Worm (Caenorhabditis elegans) whole organism, mixed stage, embryonic: Measurements from ENCODE around the gene Y111B2A.12.

Source experiments
- M03D4.4 ChIP-seq: sonication (generic microtip); optimal IDR thresholded peaks from 2 replicates; lab custom pipeline; 2017; ENCODE audit warnings: mild to moderate bottlenecking, missing genetic modification characterization, missing compliant biosample characterization
- bed-3 ChIP-seq: fragments of 200-800 bp; sonication (Bioruptor generic); optimal IDR thresholded peaks from 3 replicates; lab custom pipeline; 2018; ENCODE audit warnings: mild to moderate bottlenecking, missing genetic modification characterization, moderate library complexity, missing compliant biosample characterization
- blmp-1 ChIP-seq: fragments of 150-350 bp; optimal IDR thresholded peaks from 2 replicates; lab custom pipeline; 2014; ENCODE audit warnings: missing biosample characterization, missing genetic modification characterization
- ceh-39 ChIP-seq: fragments of 150-350 bp; optimal IDR thresholded peaks from 2 replicates; lab custom pipeline; 2014; ENCODE audit warnings: missing biosample characterization, missing genetic modification characterization
- ceh-43 ChIP-seq: fragments of 200-800 bp; sonication (Bioruptor generic); optimal IDR thresholded peaks from 2 replicates; lab custom pipeline; 2018; ENCODE audit warnings: mild to moderate bottlenecking, missing genetic modification characterization, moderate library complexity, missing compliant biosample characterization
- ceh-83 ChIP-seq: fragments of 200-800 bp; sonication (Bioruptor generic); optimal IDR thresholded peaks from 2 replicates; lab custom pipeline; 2018; ENCODE audit warnings: mild to moderate bottlenecking, missing genetic modification characterization, missing compliant biosample characterization
- ces-1 ChIP-seq: fragments of 150-350 bp; optimal IDR thresholded peaks from 2 replicates; lab custom pipeline; 2014; ENCODE audit warnings: missing biosample characterization, missing genetic modification reagents, missing genetic modification characterization
- cnd-1 ChIP-seq: fragments of 200-800 bp; sonication (Bioruptor generic); optimal IDR thresholded peaks from 2 replicates; lab custom pipeline; 2018; ENCODE audit warnings: mild to moderate bottlenecking, missing genetic modification characterization, missing compliant biosample characterization
- drap-1 ChIP-seq: fragments of 200-800 bp; sonication (Bioruptor generic); optimal IDR thresholded peaks from 3 replicates; lab custom pipeline; 2018; ENCODE audit warnings: mild to moderate bottlenecking, missing genetic modification characterization, missing compliant biosample characterization
- elt-1 ChIP-seq: sonication (generic microtip); optimal IDR thresholded peaks from 2 replicates; lab custom pipeline; 2017; ENCODE audit warnings: missing genetic modification characterization, mild to moderate bottlenecking, missing compliant biosample characterization, antibody characterized with exemption, moderate library complexity, borderline replicate concordance; ENCODE audit not compliant: insufficient read depth
- elt-3 ChIP-seq: fragments of 150-350 bp; optimal IDR thresholded peaks from 2 replicates; lab custom pipeline; 2014; ENCODE audit warnings: missing biosample characterization, missing genetic modification characterization
- flh-1 ChIP-seq: fragments of 200-800 bp; sonication (Bioruptor generic); optimal IDR thresholded peaks from 2 replicates; lab custom pipeline; 2018; ENCODE audit warnings: mild to moderate bottlenecking, missing genetic modification characterization, moderate library complexity, missing compliant biosample characterization
- ham-2 ChIP-seq: fragments of 200-800 bp; sonication (Bioruptor generic); optimal IDR thresholded peaks from 2 replicates; lab custom pipeline; 2018; ENCODE audit warnings: mild to moderate bottlenecking, missing genetic modification characterization, missing compliant biosample characterization
- hlh-1 ChIP-seq: fragments of 150-350 bp; optimal IDR thresholded peaks from 2 replicates; lab custom pipeline; 2014; ENCODE audit warnings: missing biosample characterization, missing genetic modification reagents, missing genetic modification characterization
- lin-13 ChIP-seq: fragments of 150-350 bp; optimal IDR thresholded peaks from 2 replicates; lab custom pipeline; 2014; ENCODE audit warnings: missing biosample characterization, missing genetic modification characterization
- lin-32 ChIP-seq: fragments of 200-800 bp; sonication (Bioruptor generic); optimal IDR thresholded peaks from 2 replicates; lab custom pipeline; 2018; ENCODE audit warnings: mild to moderate bottlenecking, missing genetic modification characterization, missing compliant biosample characterization
- lsy-2 ChIP-seq: fragments of 150-350 bp; optimal IDR thresholded peaks from 2 replicates; lab custom pipeline; 2014; ENCODE audit warnings: missing biosample characterization, missing genetic modification characterization
- mab-5 ChIP-seq: fragments of 150-350 bp; optimal IDR thresholded peaks from 2 replicates; lab custom pipeline; 2014; ENCODE audit warnings: missing biosample characterization, missing genetic modification characterization
- mep-1 ChIP-seq: fragments of 150-350 bp; optimal IDR thresholded peaks from 2 replicates; lab custom pipeline; 2017; ENCODE audit warnings: missing biosample characterization, missing genetic modification reagents, missing genetic modification characterization, inconsistent platforms
- mls-2 ChIP-seq: sonication (generic microtip); optimal IDR thresholded peaks from 2 replicates; lab custom pipeline; 2016; ENCODE audit warnings: mild to moderate bottlenecking, missing genetic modification characterization, moderate library complexity, missing compliant biosample characterization
- nhr-12 ChIP-seq: fragments of 150-350 bp; optimal IDR thresholded peaks from 2 replicates; lab custom pipeline; 2014; ENCODE audit warnings: missing biosample characterization, missing genetic modification characterization
- nhr-2 ChIP-seq: fragments of 150-350 bp; optimal IDR thresholded peaks from 2 replicates; lab custom pipeline; 2014; ENCODE audit warnings: missing biosample characterization, missing genetic modification characterization
- nhr-237 ChIP-seq: fragments of 150-350 bp; optimal IDR thresholded peaks from 2 replicates; lab custom pipeline; 2014; ENCODE audit warnings: missing biosample characterization, missing genetic modification characterization
- nhr-28 ChIP-seq: fragments of 150-350 bp; optimal IDR thresholded peaks from 2 replicates; lab custom pipeline; 2014; ENCODE audit warnings: missing biosample characterization, missing genetic modification characterization
- nhr-76 ChIP-seq: sonication (generic microtip); optimal IDR thresholded peaks from 2 replicates; lab custom pipeline; 2017; ENCODE audit warnings: missing biosample characterization, missing genetic modification characterization
- pha-4 ChIP-seq: fragments of 150-350 bp; optimal IDR thresholded peaks from 2 replicates; lab custom pipeline; 2018; ENCODE audit warnings: missing biosample characterization, missing genetic modification reagents, missing genetic modification characterization
- sem-2 ChIP-seq: fragments of 200-800 bp; sonication (Bioruptor generic); optimal IDR thresholded peaks from 2 replicates; lab custom pipeline; 2018; ENCODE audit warnings: mild to moderate bottlenecking, missing genetic modification characterization, missing compliant biosample characterization
- snpc-4 ChIP-seq: fragments of 150-350 bp; optimal IDR thresholded peaks from 2 replicates; lab custom pipeline; 2014; ENCODE audit warnings: missing biosample characterization, missing genetic modification characterization
- sptf-1 ChIP-seq: sonication (generic microtip); optimal IDR thresholded peaks from 2 replicates; lab custom pipeline; 2017; ENCODE audit warnings: mild to moderate bottlenecking, missing genetic modification characterization, moderate library complexity, missing compliant biosample characterization
- tbx-8 ChIP-seq: fragments of 200-800 bp; sonication (Bioruptor generic); optimal IDR thresholded peaks from 2 replicates; lab custom pipeline; 2018; ENCODE audit warnings: mild to moderate bottlenecking, missing genetic modification characterization, moderate library complexity, missing compliant biosample characterization
- unc-120 ChIP-seq: sonication (generic microtip); optimal IDR thresholded peaks from 2 replicates; lab custom pipeline; 2017; ENCODE audit warnings: missing genetic modification characterization, missing compliant biosample characterization; ENCODE audit not compliant: poor library complexity, severe bottlenecking
- unc-39 ChIP-seq: fragments of 150-350 bp; optimal IDR thresholded peaks from 2 replicates; lab custom pipeline; 2014; ENCODE audit warnings: missing biosample characterization, missing genetic modification characterization
- unc-62 ChIP-seq: fragments of 150-350 bp; optimal IDR thresholded peaks from 2 replicates; lab custom pipeline; 2014; ENCODE audit warnings: missing biosample characterization, missing genetic modification reagents, missing genetic modification characterization
- zip-8 ChIP-seq: fragments of 150-350 bp; optimal IDR thresholded peaks from 2 replicates; lab custom pipeline; 2014; ENCODE audit warnings: missing biosample characterization, missing genetic modification characterization
- ztf-11 ChIP-seq: fragments of 150-350 bp; optimal IDR thresholded peaks from 2 replicates; lab custom pipeline; 2014; ENCODE audit warnings: missing biosample characterization, missing genetic modification characterization

Y111B2A.12 gene

ce11 chrIII:12609410-12609809 is 321 bp downstream of the Y111B2A.12 start:
- TF ChIP-seq tbx-8 (GFP tag; lab: Kevin White, UChicago) = no peak
- TF ChIP-seq ceh-83 (GFP tag; lab: Kevin White, UChicago) = no peak
- TF ChIP-seq ceh-43 (GFP tag; lab: Kevin White, UChicago) = no peak
- no peak for TF ChIP-seq unc-39 (tag; lab: Kevin White, UChicago)
- TF ChIP-seq nhr-12 (tag; lab: Kevin White, UChicago) = no peak
- TF ChIP-seq sptf-1 (tag; lab: Kevin White, UChicago) = no peak
- TF ChIP-seq snpc-4 = no peak
- no peak for TF ChIP-seq elt-1 (tag; lab: Kevin White, UChicago)
- TF ChIP-seq sem-2 (GFP tag; lab: Kevin White, UChicago) = no peak

ce11 chrIII:12611414-12611813 is 2.3 kb downstream of the Y111B2A.12 start:
- no peak for TF ChIP-seq nhr-28 (tag; lab: Kevin White, UChicago)
- TF ChIP-seq nhr-2 (tag; lab: Kevin White, UChicago) = peak; percentile 81
- no peak for TF ChIP-seq sptf-1 (tag; lab: Kevin White, UChicago)
- TF ChIP-seq lin-32 (GFP tag; lab: Kevin White, UChicago) = peak; percentile 82
- TF ChIP-seq cnd-1 (tag; lab: Kevin White, UChicago) = peak; percentile 96
- TF ChIP-seq pha-4 (tag; lab: Kevin White, UChicago) = no peak
- TF ChIP-seq, all 35 proteins: peak for 3

- TF ChIP-seq nhr-2 (tag; lab: Kevin White, UChicago) (peak; percentile 88), blmp-1 (tag; lab: Kevin White, UChicago) (peak; percentile 58), cnd-1 (tag; lab: Kevin White, UChicago) (peak; percentile 79), ces-1 (peak; percentile 97), ham-2 (GFP tag; lab: Kevin White, UChicago) (peak; percentile 4), sem-2 (GFP tag; lab: Kevin White, UChicago) (no peak), nhr-237 (tag; lab: Kevin White, UChicago) (peak; percentile 96), elt-3 (peak; percentile 93), drap-1 (GFP tag; lab: Kevin White, UChicago) (peak; percentile 44), ceh-43 (GFP tag; lab: Kevin White, UChicago) (no peak), unc-39 (tag; lab: Kevin White, UChicago) (peak; percentile 94), ceh-83 (GFP tag; lab: Kevin White, UChicago) (no peak), mls-2 (tag; lab: Kevin White, UChicago) (peak; percentile 84), tbx-8 (GFP tag; lab: Kevin White, UChicago) (no peak), lin-32 (GFP tag; lab: Kevin White, UChicago) (peak; percentile 28), zip-8 (tag; lab: Kevin White, UChicago) (no peak), ztf-11 (tag; lab: Kevin White, UChicago) (peak; percentile 95), bed-3 (GFP tag; lab: Kevin White, UChicago) (no peak), sptf-1 (tag; lab: Kevin White, UChicago) (peak; percentile 84), lsy-2 (tag; lab: Kevin White, UChicago) (peak; percentile 87), flh-1 (GFP tag; lab: Kevin White, UChicago) (no peak), snpc-4 (no peak), hlh-1 (tag; lab: Kevin White, UChicago) (peak; percentile 96), elt-1 (tag; lab: Kevin White, UChicago) (peak; percentile 26), nhr-12 (tag; lab: Kevin White, UChicago) (peak; percentile 33), pha-4 (tag; lab: Kevin White, UChicago) (peak; percentile 100), mab-5 (tag; lab: Kevin White, UChicago) (peak; percentile 84), nhr-76 (tag; lab: Kevin White, UChicago) (no peak), mep-1 (tag; lab: Kevin White, UChicago) (peak; percentile 96), nhr-28 (tag; lab: Kevin White, UChicago) (peak; percentile 3), lin-13 (peak; percentile 93), unc-62 (peak; percentile 100), M03D4.4 (tag; lab: Kevin White, UChicago) (peak; percentile 30), unc-120 (tag; lab: Kevin White, UChicago) (peak; percentile 80), ceh-39 (peak; percentile 92)
Observed at ce11 chrIII:12612519-12612935, 3.4 kb downstream of the Y111B2A.12 start.
